Worm (Caenorhabditis elegans) whole organism, young adult: ENCODE results near the gene Y54F10BM.3.

Source experiments
- B0035.1 ChIP-seq: sonication (generic microtip); optimal IDR thresholded peaks from 2 replicates; lab custom pipeline; 2016; ENCODE audit warnings: missing genetic modification characterization, mild to moderate bottlenecking, missing compliant biosample characterization, missing genotype, missing genetic modification reagents
- B0336.3 ChIP-seq: fragments of 200-800 bp; sonication (Bioruptor generic); IDR thresholded peaks from 2 replicates; pipeline ENCODE4 v1.3.6; 2022; ENCODE audit warnings: missing genetic modification characterization, missing compliant biosample characterization
- C17E4.6 ChIP-seq: fragments of 200-800 bp; sonication (Bioruptor generic); IDR thresholded peaks from 2 replicates; pipeline ENCODE4 v1.3.6; 2022; ENCODE audit warnings: missing genetic modification reagents, missing genetic modification characterization, missing compliant biosample characterization
- F10E7.11 ChIP-seq: sonication (generic microtip); optimal IDR thresholded peaks from 2 replicates; lab custom pipeline; 2017; ENCODE audit warnings: mild to moderate bottlenecking, missing genetic modification characterization, moderate library complexity, missing compliant biosample characterization
- F37B4.10 ChIP-seq: fragments of 200-800 bp; sonication (Bioruptor generic); IDR thresholded peaks from 2 replicates; pipeline ENCODE4 v1.3.6; 2022; ENCODE audit warnings: missing genetic modification characterization, missing compliant biosample characterization
- F49E8.2 ChIP-seq: sonication (generic microtip); optimal IDR thresholded peaks from 3 replicates; lab custom pipeline; 2017; ENCODE audit warnings: missing genetic modification characterization, mild to moderate bottlenecking, missing compliant biosample characterization, antibody characterized with exemption, moderate library complexity; ENCODE audit not compliant: insufficient read depth
- Y53F4B.3 ChIP-seq: fragments of 200-800 bp; sonication (Bioruptor generic); IDR thresholded peaks from 2 replicates; pipeline ENCODE4 v1.3.6; 2022; ENCODE audit warnings: missing genetic modification reagents, missing genetic modification characterization, missing compliant biosample characterization
- Y56A3A.18 ChIP-seq: fragments of 200-800 bp; sonication (Bioruptor generic); IDR thresholded peaks from 2 replicates; pipeline ENCODE4 v1.3.6; 2022; ENCODE audit warnings: missing genetic modification reagents, missing genetic modification characterization, missing compliant biosample characterization
- Y67H2A.10 ChIP-seq: fragments of 200-800 bp; sonication (Bioruptor generic); conservative IDR thresholded peaks from 2 replicates; pipeline ENCODE4 v1.3.6; 2022; ENCODE audit warnings: missing genetic modification reagents, missing genetic modification characterization, missing compliant biosample characterization
- Y95B8A.8 ChIP-seq: fragments of 200-800 bp; sonication (Bioruptor generic); IDR thresholded peaks from 2 replicates; pipeline ENCODE4 v1.3.6; 2022; ENCODE audit warnings: missing genetic modification reagents, missing genetic modification characterization, missing compliant biosample characterization
- ama-1 ChIP-seq, 3 experiments: fragments of 150-350 bp in 1 of 3; sonication (generic microtip) in 2 of 3; optimal IDR thresholded peaks; 2 replicates each; lab custom pipeline; 2014 to 2018; ENCODE audit warnings: missing biosample characterization in 2 of 3, missing genetic modification characterization in 2 of 3, missing genetic modification reagents in 2 of 3
- aptf-2 ChIP-seq: fragments of 200-800 bp; sonication (Bioruptor generic); conservative IDR thresholded peaks from 2 replicates; pipeline ENCODE4 v1.3.6; 2022; ENCODE audit warnings: missing genetic modification reagents, missing genetic modification characterization, missing compliant biosample characterization
- aptf-3 ChIP-seq: fragments of 200-800 bp; sonication (Bioruptor generic); IDR thresholded peaks from 2 replicates; pipeline ENCODE4 v1.3.6; 2022; ENCODE audit warnings: missing genetic modification characterization, missing compliant biosample characterization
- attf-5 ChIP-seq: fragments of 200-800 bp; sonication (Bioruptor generic); optimal IDR thresholded peaks from 2 replicates; lab custom pipeline; 2018; ENCODE audit warnings: mild to moderate bottlenecking, missing genetic modification characterization, missing compliant biosample characterization
- ceh-100 ChIP-seq: fragments of 200-800 bp; sonication (Bioruptor generic); IDR thresholded peaks from 2 replicates; pipeline ENCODE4 v1.3.6; 2022; ENCODE audit warnings: missing genetic modification reagents, missing genetic modification characterization, missing compliant biosample characterization
- ceh-40 ChIP-seq: fragments of 200-800 bp; sonication (Bioruptor generic); IDR thresholded peaks from 2 replicates; pipeline ENCODE4 v1.3.6; 2022; ENCODE audit warnings: missing genetic modification characterization, missing compliant biosample characterization
- ceh-79 ChIP-seq: sonication (generic microtip); optimal IDR thresholded peaks from 2 replicates; lab custom pipeline; 2017; ENCODE audit warnings: mild to moderate bottlenecking, missing genetic modification characterization, missing compliant biosample characterization
- dpff-1 ChIP-seq: sonication (generic microtip); optimal IDR thresholded peaks from 2 replicates; lab custom pipeline; 2017; ENCODE audit warnings: mild to moderate bottlenecking, missing genetic modification characterization, missing compliant biosample characterization
- ets-4 ChIP-seq: fragments of 200-800 bp; sonication (Bioruptor generic); optimal IDR thresholded peaks from 2 replicates; lab custom pipeline; 2018; ENCODE audit warnings: mild to moderate bottlenecking, missing genetic modification characterization, missing compliant biosample characterization
- gei-17 ChIP-seq: fragments of 200-800 bp; sonication (Bioruptor generic); optimal IDR thresholded peaks from 2 replicates; lab custom pipeline; 2018; ENCODE audit warnings: mild to moderate bottlenecking, missing genetic modification characterization, missing compliant biosample characterization
- hlh-26 ChIP-seq: fragments of 200-800 bp; sonication (Bioruptor generic); conservative IDR thresholded peaks from 2 replicates; pipeline ENCODE4 v1.3.6; 2022; ENCODE audit warnings: missing genetic modification reagents, missing genetic modification characterization, missing compliant biosample characterization
- hmg-1.2 ChIP-seq: fragments of 200-800 bp; sonication (Bioruptor generic); IDR thresholded peaks from 2 replicates; pipeline ENCODE4 v1.3.6; 2022; ENCODE audit warnings: missing genetic modification reagents, missing genetic modification characterization, missing compliant biosample characterization
- hsf-1 ChIP-seq: fragments of 200-800 bp; sonication (Bioruptor generic); IDR thresholded peaks from 2 replicates; pipeline ENCODE4 v1.3.6; 2022; ENCODE audit warnings: missing genetic modification reagents, missing genetic modification characterization, missing compliant biosample characterization
- let-526 ChIP-seq: fragments of 200-800 bp; sonication (Bioruptor generic); IDR thresholded peaks from 2 replicates; pipeline ENCODE4 v1.3.6; 2022; ENCODE audit warnings: missing genetic modification reagents, missing genetic modification characterization, missing compliant biosample characterization
- lir-1 ChIP-seq: fragments of 200-800 bp; sonication (Bioruptor generic); conservative IDR thresholded peaks from 2 replicates; pipeline ENCODE4 v1.3.6; 2022; ENCODE audit warnings: missing genetic modification reagents, missing genetic modification characterization, missing compliant biosample characterization
- lsy-27 ChIP-seq: sonication (generic microtip); optimal IDR thresholded peaks from 2 replicates; lab custom pipeline; 2017; ENCODE audit warnings: missing genetic modification characterization, mild to moderate bottlenecking, missing compliant biosample characterization, antibody characterized with exemption, missing genotype, borderline replicate concordance; ENCODE audit not compliant: insufficient read depth
- mcd-1 ChIP-seq: fragments of 200-800 bp; sonication (Bioruptor generic); IDR thresholded peaks from 2 replicates; pipeline ENCODE4 v1.3.6; 2022; ENCODE audit warnings: missing genetic modification reagents, missing genetic modification characterization, missing compliant biosample characterization
- mes-4 ChIP-seq: sonication (generic microtip); optimal IDR thresholded peaks from 2 replicates; lab custom pipeline; 2016; ENCODE audit warnings: missing genotype, missing genetic modification characterization, missing compliant biosample characterization
- mxl-1 ChIP-seq: sonication (generic microtip); optimal IDR thresholded peaks from 2 replicates; lab custom pipeline; 2016; ENCODE audit warnings: missing genetic modification characterization, missing compliant biosample characterization
- nhr-179 ChIP-seq: sonication (generic microtip); optimal IDR thresholded peaks from 2 replicates; lab custom pipeline; 2016; ENCODE audit warnings: mild to moderate bottlenecking, missing genetic modification characterization, missing compliant biosample characterization
- nhr-80 ChIP-seq: sonication (generic microtip); optimal IDR thresholded peaks from 2 replicates; lab custom pipeline; 2016; ENCODE audit warnings: missing genetic modification characterization, missing compliant biosample characterization
- nhr-90 ChIP-seq: sonication (generic microtip); optimal IDR thresholded peaks from 2 replicates; lab custom pipeline; 2016; ENCODE audit warnings: missing genotype, mild to moderate bottlenecking, missing genetic modification characterization, missing compliant biosample characterization
- pbrm-1 ChIP-seq: fragments of 200-800 bp; sonication (Bioruptor generic); IDR thresholded peaks from 2 replicates; pipeline ENCODE4 v1.3.6; 2022; ENCODE audit warnings: missing genetic modification reagents, missing genetic modification characterization, missing compliant biosample characterization
- rec-8 ChIP-seq, 2 experiments: sonication (generic microtip); optimal IDR thresholded peaks; 2 replicates each; lab custom pipeline; 2016; ENCODE audit warnings: mild to moderate bottlenecking in 2 of 2, missing genetic modification characterization in 2 of 2, missing genetic modification reagents in 2 of 2, missing genotype in 2 of 2, missing biosample characterization in 1 of 2, missing compliant biosample characterization in 1 of 2, moderate library complexity in 1 of 2
- repo-1 ChIP-seq: sonication (generic microtip); optimal IDR thresholded peaks from 2 replicates; lab custom pipeline; 2017; ENCODE audit warnings: mild to moderate bottlenecking, missing genetic modification characterization, missing compliant biosample characterization
- rpc-1 ChIP-seq, 2 experiments: fragments of 150-350 bp in 1 of 2; sonication (generic microtip) in 1 of 2; optimal IDR thresholded peaks; 2 replicates each; lab custom pipeline; 2014 to 2018; ENCODE audit warnings: missing biosample characterization in 1 of 2, missing genetic modification characterization in 1 of 2, missing genetic modification reagents in 1 of 2, missing genotype in 1 of 2
- snpc-1.1 ChIP-seq: sonication (generic microtip); optimal IDR thresholded peaks from 2 replicates; lab custom pipeline; 2017; ENCODE audit warnings: missing genetic modification characterization, mild to moderate bottlenecking, missing compliant biosample characterization, antibody characterized with exemption, moderate library complexity, missing genotype, missing genetic modification reagents; ENCODE audit not compliant: insufficient read depth
- ztf-3 ChIP-seq: fragments of 200-800 bp; sonication (Bioruptor generic); optimal IDR thresholded peaks from 2 replicates; lab custom pipeline; 2018; ENCODE audit warnings: mild to moderate bottlenecking, missing genetic modification characterization, missing compliant biosample characterization
- ztf-6 ChIP-seq: fragments of 200-800 bp; sonication (Bioruptor generic); IDR thresholded peaks from 2 replicates; pipeline ENCODE4 v1.3.6; 2022; ENCODE audit warnings: missing genetic modification reagents, missing genetic modification characterization, missing compliant biosample characterization

Y54F10BM.3 gene

ce11 chrIII:2265986-2266701, 15.7 kb upstream of the Y54F10BM.3 start, which contains the start of gene fbxa-9:
TSS of gene fbxa-9 (plus strand) at chrIII:2266651.
- TF ChIP-seq Y53F4B.3 (GFP tag; lab: Robert Waterston, UW) (no peak), C17E4.6 (GFP tag; lab: Robert Waterston, UW) (no peak), ets-4 (GFP tag; lab: Kevin White, UChicago) (no peak), mxl-1 (tag; lab: Kevin White, UChicago) (no peak), nhr-80 (tag; lab: Kevin White, UChicago) (no peak), ztf-6 (no peak), ceh-79 (tag; lab: Kevin White, UChicago) (no peak), Y56A3A.18 (GFP tag; lab: Robert Waterston, UW) (no peak), pbrm-1 (GFP tag; lab: Robert Waterston, UW) (no peak), nhr-179 (tag; lab: Kevin White, UChicago) (no peak), hsf-1 (GFP tag; lab: Robert Waterston, UW) (no peak), Y67H2A.10 (GFP tag; lab: Robert Waterston, UW) (no peak), snpc-1.1 (no peak), mes-4 (tag; lab: Kevin White, UChicago) (no peak), gei-17 (no peak)

DNA sequence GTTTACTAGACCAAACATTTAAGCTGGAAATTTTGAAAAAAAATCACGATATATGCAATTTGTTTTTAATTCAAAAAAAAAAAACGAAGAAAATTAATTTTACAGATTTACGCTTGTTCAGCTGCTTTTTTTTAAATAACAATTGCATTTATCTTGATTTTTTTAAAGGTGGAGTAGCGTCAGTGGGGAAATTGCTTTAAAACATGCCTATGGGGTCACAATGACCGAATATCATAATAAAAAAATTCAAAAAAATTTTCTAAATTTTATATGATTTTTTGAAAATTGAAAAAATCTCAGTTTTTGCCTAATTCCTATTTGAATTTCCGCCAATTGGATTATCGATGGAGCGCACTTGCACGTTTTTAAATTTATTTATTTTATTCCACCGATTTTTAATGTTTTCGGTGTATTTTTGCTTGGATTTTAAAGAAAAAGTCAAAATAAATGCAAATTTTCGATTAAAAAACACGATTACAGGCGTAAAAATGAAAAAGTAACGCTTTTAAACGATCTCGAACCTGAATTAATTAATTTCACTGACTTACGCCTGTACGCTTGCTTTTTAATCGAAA, 10.7 kb upstream of the Y54F10BM.3 start:
- peak; percentile 71; the same call in 1 of the 2 replicates for TF ChIP-seq mcd-1 (GFP tag; lab: Robert Waterston, UW)
- TF ChIP-seq, all 124 proteins: peak for 1; not testable (repeated sequence) for 123

ce11 chrIII:2272075-2272474, 9.8 kb upstream of the Y54F10BM.3 start, which contains the start of gene fbxa-48:
TSS of gene fbxa-48 (minus strand) at chrIII:2272175.
- TF ChIP-seq ceh-100 (GFP tag; lab: Robert Waterston, UW) (no peak), nhr-80 (tag; lab: Kevin White, UChicago) (peak; percentile 5), rpc-1 (optimal IDR thresholded peaks at IDR 0.05; lab: Kevin White, UChicago) (no peak), rpc-1 (tag; optimal IDR thresholded peaks at IDR 0.05; lab: Kevin White, UChicago) (no peak), hlh-26 (GFP tag; lab: Robert Waterston, UW) (no peak)

DNA sequence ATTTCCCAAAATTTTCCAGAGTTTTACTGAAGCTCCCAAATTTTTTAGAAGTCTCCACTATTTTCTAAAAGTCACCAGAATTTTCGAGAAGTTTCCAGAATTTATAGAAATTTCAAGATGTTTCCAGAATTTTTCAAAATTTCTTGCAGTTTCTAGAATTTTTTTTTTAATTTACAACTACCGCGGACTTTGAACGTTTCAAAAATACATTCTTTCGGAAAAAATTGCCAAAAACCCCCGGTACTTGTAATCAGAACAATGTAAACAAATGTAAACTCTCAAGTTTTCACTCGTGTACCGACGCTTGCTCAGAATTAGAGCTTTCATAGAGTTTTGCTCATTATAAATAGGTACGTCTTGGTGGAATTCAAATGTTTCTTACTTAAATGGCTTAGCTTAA, 9.1 kb upstream of the Y54F10BM.3 start, which contains the start of gene fbxa-39:
fbxa-39 (plus strand) TSS at position 301 of the 400 bp plus-strand sequence.
- no peak for TF ChIP-seq lsy-27 (tag; lab: Kevin White, UChicago)
- no peak for TF ChIP-seq ceh-40 (GFP tag; lab: Robert Waterston, UW)
- no peak for TF ChIP-seq Y95B8A.8 (GFP tag; lab: Robert Waterston, UW)
- no peak for TF ChIP-seq let-526 (GFP tag; lab: Robert Waterston, UW)
- no peak for TF ChIP-seq repo-1 (tag; lab: Kevin White, UChicago)
- no peak for TF ChIP-seq F10E7.11 (tag; lab: Kevin White, UChicago)
- no peak for TF ChIP-seq lir-1 (GFP tag; lab: Robert Waterston, UW)
- no peak for TF ChIP-seq aptf-2 (GFP tag; lab: Robert Waterston, UW)

DNA sequence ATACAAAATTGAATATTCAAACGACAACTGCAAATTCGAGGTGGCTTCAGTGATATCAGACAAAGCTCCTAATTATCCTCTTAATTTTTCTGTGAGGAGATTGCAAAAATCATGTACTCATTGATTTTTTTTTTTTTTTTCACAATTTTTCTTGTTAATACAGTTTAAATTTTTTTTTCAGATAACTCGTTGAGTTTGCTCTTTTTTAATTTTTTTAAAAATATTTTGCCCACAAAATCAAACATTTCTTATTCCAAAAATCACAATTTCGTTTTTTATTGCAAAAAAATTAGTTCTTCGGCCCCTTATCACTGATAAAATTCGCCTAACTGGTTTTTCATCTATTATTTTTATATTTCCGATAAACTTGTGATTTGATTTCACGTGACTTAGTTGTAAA, 5.0 kb upstream of the Y54F10BM.3 start, which contains the start of gene Y54F10BM.21:
Y54F10BM.21 (plus strand) TSS at position 301 of the 400 bp plus-strand sequence.
- TF ChIP-seq hmg-1.2 (no peak), nhr-90 (tag; lab: Kevin White, UChicago) (no peak), B0035.1 (tag; lab: Kevin White, UChicago) (no peak), ceh-40 (GFP tag; lab: Robert Waterston, UW) (no peak), attf-5 (GFP tag; lab: Kevin White, UChicago) (no peak), gei-17 (no peak), dpff-1 (tag; lab: Kevin White, UChicago) (no peak), aptf-3 (no peak), ama-1 (optimal IDR thresholded peaks at IDR 0.05; lab: Kevin White, UChicago) (no peak), ama-1 (GFP tag; optimal IDR thresholded peaks at IDR 0.05; lab: Kevin White, UChicago) (no peak), ceh-100 (GFP tag; lab: Robert Waterston, UW) (no peak), B0336.3 (GFP tag; lab: Robert Waterston, UW) (no peak), F49E8.2 (tag; lab: Kevin White, UChicago) (no peak), rec-8 (tag; optimal IDR thresholded peaks at IDR 0.05; lab: Kevin White, UChicago) (no peak), ztf-3 (GFP tag; lab: Kevin White, UChicago) (no peak), F37B4.10 (GFP tag; lab: Robert Waterston, UW) (no peak)
